Fruit fly (Drosophila melanogaster) whole organism, embryonic: ENCODE results near the gene Sur.

ENCODE experiments used
- Asciz ChIP-seq: fragments of 200-800 bp; sonication (Bioruptor generic); optimal IDR thresholded peaks from 2 replicates; lab custom pipeline; 2017; ENCODE audit warnings: missing biosample characterization, mild to moderate bottlenecking, missing genetic modification characterization, missing genetic modification reagents
- Atf3 ChIP-seq: fragments of 200-800 bp; sonication (Bioruptor generic); optimal IDR thresholded peaks from 3 replicates; lab custom pipeline; 2016; ENCODE audit warnings: missing biosample characterization, missing genetic modification characterization
- BEAF-32 ChIP-seq: fragments of 200-800 bp; sonication (Bioruptor generic); optimal IDR thresholded peaks from 3 replicates; lab custom pipeline; 2017; ENCODE audit warnings: missing biosample characterization, missing genetic modification characterization, mild to moderate bottlenecking, moderate library complexity, missing genetic modification reagents
- Blimp-1 ChIP-seq: fragments of 200-800 bp; sonication (Bioruptor generic); optimal IDR thresholded peaks from 3 replicates; lab custom pipeline; 2018; ENCODE audit warnings: missing biosample characterization, missing genetic modification characterization, mild to moderate bottlenecking, moderate library complexity, missing genetic modification reagents
- CG10147 ChIP-seq: fragments of 200-800 bp; sonication (Bioruptor generic); optimal IDR thresholded peaks from 2 replicates; lab custom pipeline; 2019; ENCODE audit warnings: missing biosample characterization, mild to moderate bottlenecking, missing genetic modification characterization, moderate library complexity
- CG10209 ChIP-seq: fragments of 200-800 bp; sonication (Bioruptor generic); optimal IDR thresholded peaks from 3 replicates; lab custom pipeline; 2017; ENCODE audit warnings: missing biosample characterization, mild to moderate bottlenecking, missing genetic modification characterization, missing genetic modification reagents
- CG11085 ChIP-seq: fragments of 200-800 bp; sonication (Bioruptor generic); IDR thresholded peaks from 2 replicates; pipeline ENCODE4 v1.3.6; 2022; ENCODE audit warnings: missing biosample characterization, missing genetic modification characterization
- CG11456 ChIP-seq: fragments of 200-800 bp; sonication (Bioruptor generic); IDR thresholded peaks from 3 replicates; pipeline ENCODE4 v1.3.6; 2022; ENCODE audit warnings: missing biosample characterization, missing genetic modification characterization
- CG11504 ChIP-seq: fragments of 200-800 bp; sonication (Bioruptor generic); optimal IDR thresholded peaks from 3 replicates; lab custom pipeline; 2019; ENCODE audit warnings: missing biosample characterization, mild to moderate bottlenecking, missing genetic modification characterization, moderate library complexity
- CG11560 ChIP-seq: fragments of 200-800 bp; sonication (Bioruptor generic); IDR thresholded peaks from 3 replicates; pipeline ENCODE4 v1.3.6; 2022; ENCODE audit warnings: missing biosample characterization, missing genetic modification characterization
- CG12219 ChIP-seq: fragments of 200-800 bp; sonication (Bioruptor generic); optimal IDR thresholded peaks from 3 replicates; lab custom pipeline; 2018; ENCODE audit warnings: missing biosample characterization, mild to moderate bottlenecking, missing genetic modification characterization
- CG12659 ChIP-seq: fragments of 200-800 bp; sonication (Bioruptor generic); optimal IDR thresholded peaks from 3 replicates; lab custom pipeline; 2017; ENCODE audit warnings: mild to moderate bottlenecking, missing biosample characterization, missing genetic modification reagents, missing genetic modification characterization
- CG12942 ChIP-seq: fragments of 200-800 bp; sonication (Bioruptor generic); optimal IDR thresholded peaks from 3 replicates; lab custom pipeline; 2016; ENCODE audit warnings: missing biosample characterization, missing genetic modification characterization
- CG13287 ChIP-seq: fragments of 200-800 bp; sonication (Bioruptor generic); IDR thresholded peaks from 2 replicates; pipeline ENCODE4 v1.3.6; 2022; ENCODE audit warnings: missing biosample characterization, missing genetic modification characterization; ENCODE audit not compliant: partially characterized antibody
- CG13296 ChIP-seq: fragments of 200-800 bp; sonication (Bioruptor generic); optimal IDR thresholded peaks from 3 replicates; lab custom pipeline; 2018; ENCODE audit warnings: missing biosample characterization, mild to moderate bottlenecking, missing genetic modification characterization
- CG17328 ChIP-seq: fragments of 200-800 bp; sonication (Bioruptor generic); IDR thresholded peaks from 2 replicates; pipeline ENCODE4 v1.3.6; 2022; ENCODE audit warnings: missing biosample characterization, missing genetic modification characterization
- CG18262 ChIP-seq: fragments of 200-800 bp; optimal IDR thresholded peaks from 3 replicates; lab custom pipeline; 2019; ENCODE audit warnings: missing biosample characterization, mild to moderate bottlenecking, missing genetic modification characterization, moderate library complexity
- CG2129 ChIP-seq: fragments of 200-800 bp; sonication (Bioruptor generic); IDR thresholded peaks from 2 replicates; pipeline ENCODE4 v1.3.6; 2022; ENCODE audit warnings: missing biosample characterization, missing genetic modification characterization; ENCODE audit not compliant: partially characterized antibody
- CG2678 ChIP-seq: fragments of 200-800 bp; sonication (Bioruptor generic); optimal IDR thresholded peaks from 3 replicates; lab custom pipeline; 2019; ENCODE audit warnings: missing biosample characterization, mild to moderate bottlenecking, missing genetic modification characterization, moderate library complexity
- CG2712 ChIP-seq: fragments of 200-800 bp; optimal IDR thresholded peaks from 3 replicates; lab custom pipeline; 2019; ENCODE audit warnings: missing biosample characterization, mild to moderate bottlenecking, missing genetic modification characterization, moderate library complexity
- CG2889 ChIP-seq: fragments of 200-800 bp; sonication (Bioruptor generic); IDR thresholded peaks from 3 replicates; pipeline ENCODE4 v1.3.6; 2022; ENCODE audit warnings: missing biosample characterization, missing genetic modification characterization
- CG32767 ChIP-seq: fragments of 200-800 bp; sonication (Bioruptor generic); IDR thresholded peaks from 2 replicates; pipeline ENCODE4 v1.3.6; 2022; ENCODE audit warnings: missing biosample characterization, missing genetic modification characterization
- CG3281 ChIP-seq: fragments of 200-800 bp; sonication (Bioruptor generic); optimal IDR thresholded peaks from 3 replicates; lab custom pipeline; 2017; ENCODE audit warnings: missing biosample characterization, mild to moderate bottlenecking, missing genetic modification characterization
- CG33557 ChIP-seq: fragments of 200-800 bp; sonication (Bioruptor generic); optimal IDR thresholded peaks from 2 replicates; lab custom pipeline; 2019; ENCODE audit warnings: missing biosample characterization, mild to moderate bottlenecking, missing genetic modification characterization, moderate library complexity
- CG4730 ChIP-seq: fragments of 200-800 bp; sonication (Bioruptor generic); IDR thresholded peaks from 2 replicates; pipeline ENCODE4 v1.3.6; 2022; ENCODE audit warnings: missing biosample characterization, missing genetic modification characterization
- CG4820 ChIP-seq: fragments of 200-800 bp; sonication (Bioruptor generic); optimal IDR thresholded peaks from 3 replicates; lab custom pipeline; 2016; ENCODE audit warnings: missing biosample characterization, missing genetic modification characterization
- CG5180 ChIP-seq: fragments of 200-800 bp; sonication (Bioruptor generic); optimal IDR thresholded peaks from 3 replicates; lab custom pipeline; 2017; ENCODE audit warnings: missing biosample characterization, missing genetic modification characterization, mild to moderate bottlenecking, moderate library complexity, missing genetic modification reagents
- CG7786 ChIP-seq: fragments of 200-800 bp; sonication (Bioruptor generic); optimal IDR thresholded peaks from 2 replicates; lab custom pipeline; 2016; ENCODE audit warnings: missing biosample characterization, missing genetic modification characterization
- CG8944 ChIP-seq: fragments of 200-800 bp; sonication (Bioruptor generic); optimal IDR thresholded peaks from 3 replicates; lab custom pipeline; 2016; ENCODE audit warnings: missing biosample characterization, missing genetic modification characterization
- Chrac-16 ChIP-seq: fragments of 200-800 bp; sonication (Bioruptor generic); optimal IDR thresholded peaks from 3 replicates; lab custom pipeline; 2016; ENCODE audit warnings: missing biosample characterization, missing genetic modification characterization
- Myb ChIP-seq: fragments of 200-800 bp; sonication (Bioruptor generic); optimal IDR thresholded peaks from 2 replicates; lab custom pipeline; 2016; ENCODE audit warnings: missing biosample characterization, missing genetic modification characterization
- Sox102F ChIP-seq: fragments of 200-800 bp; sonication (Bioruptor generic); optimal IDR thresholded peaks from 2 replicates; lab custom pipeline; 2018; ENCODE audit warnings: missing biosample characterization, mild to moderate bottlenecking, missing genetic modification characterization, moderate library complexity
- Ssrp ChIP-seq: fragments of 200-800 bp; sonication (Bioruptor generic); optimal IDR thresholded peaks from 2 replicates; lab custom pipeline; 2018; ENCODE audit warnings: missing biosample characterization, mild to moderate bottlenecking, missing genetic modification characterization, moderate library complexity
- Xbp1 ChIP-seq: fragments of 200-800 bp; sonication (Bioruptor generic); optimal IDR thresholded peaks from 3 replicates; lab custom pipeline; 2016; ENCODE audit warnings: missing biosample characterization, mild to moderate bottlenecking, missing genetic modification characterization
- chm ChIP-seq: fragments of 200-800 bp; sonication (Bioruptor generic); IDR thresholded peaks from 2 replicates; pipeline ENCODE4 v1.3.6; 2022; ENCODE audit warnings: missing biosample characterization, missing genetic modification characterization
- corto ChIP-seq: fragments of 200-800 bp; sonication (Bioruptor generic); optimal IDR thresholded peaks from 2 replicates; lab custom pipeline; 2016; ENCODE audit warnings: missing biosample characterization, mild to moderate bottlenecking, missing genetic modification characterization, moderate library complexity
- crc ChIP-seq: fragments of 200-800 bp; sonication (Bioruptor generic); optimal IDR thresholded peaks from 2 replicates; lab custom pipeline; 2016; ENCODE audit warnings: missing biosample characterization, missing genetic modification characterization
- cwo ChIP-seq: fragments of 200-800 bp; sonication (Bioruptor generic); optimal IDR thresholded peaks from 3 replicates; lab custom pipeline; 2017; ENCODE audit warnings: missing biosample characterization, missing genetic modification characterization, mild to moderate bottlenecking, moderate library complexity, missing genetic modification reagents
- dan ChIP-seq: fragments of 200-800 bp; sonication (Bioruptor generic); IDR thresholded peaks from 2 replicates; pipeline ENCODE4 v1.3.6; 2022; ENCODE audit warnings: missing biosample characterization, missing genetic modification characterization
- fd3F ChIP-seq: fragments of 200-800 bp; sonication (Bioruptor generic); optimal IDR thresholded peaks from 2 replicates; lab custom pipeline; 2018; ENCODE audit warnings: missing biosample characterization, mild to moderate bottlenecking, missing genetic modification characterization, moderate library complexity
- fd96Cb ChIP-seq: fragments of 200-800 bp; sonication (Bioruptor generic); optimal IDR thresholded peaks from 2 replicates; lab custom pipeline; 2018; ENCODE audit warnings: missing biosample characterization, mild to moderate bottlenecking, missing genetic modification characterization, moderate library complexity
- lbe ChIP-seq: fragments of 200-800 bp; sonication (Bioruptor generic); optimal IDR thresholded peaks from 2 replicates; lab custom pipeline; 2016; ENCODE audit warnings: missing biosample characterization, mild to moderate bottlenecking, missing genetic modification characterization
- lmd ChIP-seq: fragments of 200-800 bp; sonication (Bioruptor generic); IDR thresholded peaks from 2 replicates; pipeline ENCODE4 v1.3.6; 2022; ENCODE audit warnings: missing biosample characterization, missing genetic modification characterization
- nom ChIP-seq: fragments of 200-800 bp; sonication (Bioruptor generic); optimal IDR thresholded peaks from 2 replicates; lab custom pipeline; 2017; ENCODE audit warnings: missing biosample characterization, missing genetic modification characterization, mild to moderate bottlenecking, moderate library complexity, missing genetic modification reagents
- pb ChIP-seq: fragments of 200-800 bp; sonication (Bioruptor generic); optimal IDR thresholded peaks from 3 replicates; lab custom pipeline; 2016; ENCODE audit warnings: missing biosample characterization, missing genetic modification characterization
- run ChIP-seq: fragments of 200-800 bp; sonication (Bioruptor generic); optimal IDR thresholded peaks from 3 replicates; lab custom pipeline; 2018; ENCODE audit warnings: missing biosample characterization, mild to moderate bottlenecking, missing genetic modification characterization
- salm ChIP-seq: fragments of 200-800 bp; sonication (Bioruptor generic); optimal IDR thresholded peaks from 2 replicates; lab custom pipeline; 2018; ENCODE audit warnings: missing biosample characterization, mild to moderate bottlenecking, missing genetic modification characterization
- schlank ChIP-seq: fragments of 200-800 bp; sonication (Bioruptor generic); optimal IDR thresholded peaks from 2 replicates; lab custom pipeline; 2018; ENCODE audit warnings: missing biosample characterization, mild to moderate bottlenecking, missing genetic modification characterization
- so ChIP-seq: fragments of 200-800 bp; sonication (Bioruptor generic); IDR thresholded peaks from 3 replicates; pipeline ENCODE4 v1.3.6; 2022; ENCODE audit warnings: missing biosample characterization, missing genetic modification characterization
- toy ChIP-seq: fragments of 200-800 bp; sonication (Bioruptor generic); IDR thresholded peaks from 2 replicates; pipeline ENCODE4 v1.3.6; 2022; ENCODE audit warnings: missing biosample characterization, missing genetic modification characterization
- vvl ChIP-seq: fragments of 200-800 bp; sonication (Bioruptor generic); IDR thresholded peaks from 2 replicates; pipeline ENCODE4 v1.3.6; 2022; ENCODE audit warnings: missing biosample characterization, missing genetic modification characterization

Gene Sur

DNA sequence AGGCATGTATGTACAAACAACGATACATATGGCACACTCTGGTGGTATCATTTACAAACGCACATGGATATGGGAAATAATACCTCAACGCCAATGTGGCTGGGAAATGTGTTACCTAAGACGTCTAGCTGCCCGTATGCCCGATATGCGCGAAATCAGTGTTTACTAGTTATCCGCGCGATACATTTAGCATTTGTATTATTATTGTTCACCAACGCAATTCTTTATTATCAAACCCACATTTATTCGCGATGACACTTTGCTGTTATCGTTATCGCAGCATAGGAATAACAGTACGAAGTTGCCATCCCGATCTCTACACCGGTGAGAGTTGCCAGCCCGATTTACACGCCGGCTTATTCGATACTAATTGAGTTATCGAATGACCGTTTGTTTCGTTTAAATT is 47.9 kb upstream of the Sur start, which contains the start of gene chico (continued):
- TF ChIP-seq Blimp-1 (GFP tag; lab: Kevin White, UChicago) (no peak), CG17328 (GFP tag; lab: Robert Waterston, UW) (no peak), Ssrp (tag; lab: Kevin White, UChicago) (no peak), lmd (GFP tag; lab: Robert Waterston, UW) (no peak), CG4730 (GFP tag; lab: Robert Waterston, UW) (no peak), dan (GFP tag; lab: Robert Waterston, UW) (no peak), CG12219 (GFP tag; lab: Kevin White, UChicago) (no peak), CG10147 (GFP tag; lab: Kevin White, UChicago) (no peak), CG12659 (GFP tag; lab: Kevin White, UChicago) (peak; percentile 77), CG2129 (GFP tag; lab: Robert Waterston, UW) (no peak), CG11085 (no peak), CG2678 (tag; lab: Kevin White, UChicago) (no peak), CG10209 (GFP tag; lab: Kevin White, UChicago) (no peak), Sox102F (no peak), Myb (GFP tag; lab: Kevin White, UChicago) (peak; percentile 90), CG5180 (GFP tag; lab: Kevin White, UChicago) (no peak), CG7786 (GFP tag; lab: Kevin White, UChicago) (no peak), CG11560 (tag; lab: Robert Waterston, UW) (peak; percentile 99), Atf3 (GFP tag; lab: Kevin White, UChicago) (no peak), CG11504 (tag; lab: Kevin White, UChicago) (no peak), pb (GFP tag; lab: Kevin White, UChicago) (no peak), CG32767 (GFP tag; lab: Robert Waterston, UW) (peak; percentile 71; the same call in 1 of the 2 replicates), crc (GFP tag; lab: Kevin White, UChicago) (no peak), cwo (GFP tag; lab: Kevin White, UChicago) (no peak), lbe (no peak), CG3281 (GFP tag; lab: Kevin White, UChicago) (no peak), toy (no peak), schlank (no peak), CG2889 (GFP tag; lab: Robert Waterston, UW) (no peak), CG33557 (no peak), CG13296 (GFP tag; lab: Kevin White, UChicago) (no peak), CG2712 (tag; lab: Kevin White, UChicago) (peak; percentile 33), CG13287 (GFP tag; lab: Robert Waterston, UW) (peak; percentile 60), nom (GFP tag; lab: Kevin White, UChicago) (no peak), fd96Cb (tag; lab: Kevin White, UChicago) (no peak), CG18262 (no peak), CG11456 (GFP tag; lab: Robert Waterston, UW) (no peak), CG4820 (GFP tag; lab: Kevin White, UChicago) (no peak), corto (GFP tag; lab: Kevin White, UChicago) (no peak), Chrac-16 (GFP tag; lab: Kevin White, UChicago) (no peak), CG12942 (no peak), run (tag; lab: Kevin White, UChicago) (no peak), BEAF-32 (GFP tag; lab: Kevin White, UChicago) (peak; percentile 65), Xbp1 (GFP tag; lab: Kevin White, UChicago) (no peak), Asciz (GFP tag; lab: Kevin White, UChicago) (no peak), fd3F (no peak), salm (tag; lab: Kevin White, UChicago) (no peak), vvl (GFP tag; lab: Robert Waterston, UW) (no peak), chm (GFP tag; lab: Robert Waterston, UW) (no peak), CG8944 (GFP tag; lab: Kevin White, UChicago) (no peak), so (GFP tag; lab: Robert Waterston, UW) (no peak; the same call in 2 of the 3 replicates)
